Fruit fly (Drosophila melanogaster): ENCODE data around the gene CG12061.

Gene CG12061

DNA sequence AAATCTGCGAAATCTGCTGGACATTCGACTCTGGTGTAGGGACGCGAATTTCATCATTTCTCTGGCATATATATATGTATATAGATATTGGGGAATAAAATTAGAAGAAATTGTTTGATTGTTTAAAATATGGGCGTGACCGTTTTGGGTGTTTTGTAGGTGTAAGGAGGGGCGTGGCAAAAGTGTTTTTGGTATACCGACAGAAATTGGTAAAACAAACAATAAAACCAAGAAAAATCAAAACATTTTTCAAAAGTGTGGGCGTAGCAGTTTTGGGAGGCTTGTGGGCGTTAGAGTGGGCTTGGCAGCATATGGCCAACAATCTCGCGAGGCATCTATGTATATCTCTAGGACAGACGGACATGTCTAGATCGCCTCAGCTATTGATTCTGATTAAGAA lies 24.7 kb upstream of the CG12061 start, which contains the start of gene FucTC:
Gene FucTC, minus strand, starts transcription at position 101 of the 400 bp plus-strand sequence.
- TF ChIP-seq grau (tag; optimal IDR thresholded peaks at IDR 0.05): no peak
- no peak for TF ChIP-seq CG6813 (GFP tag; optimal IDR thresholded peaks at IDR 0.05)
- no peak for TF ChIP-seq Awh (GFP tag; IDR thresholded peaks at IDR 0.05)
- TF ChIP-seq sens (GFP tag): peak; percentile 32
- no peak for TF ChIP-seq fu2 (GFP tag; optimal IDR thresholded peaks at IDR 0.05)
- TF ChIP-seq rib (GFP tag; IDR thresholded peaks at IDR 0.05): no peak
- TF ChIP-seq Med (GFP tag): peak; percentile 12

dm6 chrX:23011859-23012258 lies 24.0 kb upstream of the CG12061 start:
- TF ChIP-seq CG31224 (GFP tag; IDR thresholded peaks at IDR 0.05): peak; percentile 88
- peak; percentile 83 for TF ChIP-seq exex (tag; optimal IDR thresholded peaks at IDR 0.05)
- TF ChIP-seq mirr (GFP tag; optimal IDR thresholded peaks at IDR 0.05): peak; percentile 21
- peak; percentile 19; the same call in 1 of the 2 replicates for TF ChIP-seq GATAe (GFP tag; conservative IDR thresholded peaks at IDR 0.05)
- peak; percentile 20 for TF ChIP-seq sug (tag; optimal IDR thresholded peaks at IDR 0.05)
- no peak for TF ChIP-seq CG1792 (GFP tag; optimal IDR thresholded peaks at IDR 0.05)
- no peak for TF ChIP-seq dm (GFP tag; optimal IDR thresholded peaks at IDR 0.05)
- TF ChIP-seq chinmo (GFP tag; IDR thresholded peaks at IDR 0.05; ENCODE audit: partially characterized antibody): 0 out of 4 replicates have a peak, but pooled peaks have one; percentile 28

dm6 chrX:23013208-23013607 lies 22.7 kb upstream of the CG12061 start, which contains the start of the genes Rab21 and Coa7:
Gene Rab21, minus strand, starts transcription at chrX:23013409.
Gene Coa7, plus strand, starts transcription at chrX:23013495.
- TF ChIP-seq CG10147 (GFP tag; optimal IDR thresholded peaks at IDR 0.05) (no peak), pum (GFP tag; optimal IDR thresholded peaks at IDR 0.05) (no peak), NFAT (GFP tag; IDR thresholded peaks at IDR 0.05) (no peak), mld (GFP tag; IDR thresholded peaks at IDR 0.05; ENCODE audit: partially characterized antibody) (peak; percentile 86), ap (GFP tag; IDR thresholded peaks at IDR 0.05) (no peak), Hr78 (GFP tag; optimal IDR thresholded peaks at IDR 0.05) (no peak), CG1024 (GFP tag; IDR thresholded peaks at IDR 0.05) (no peak), Bdp1 (GFP tag; optimal IDR thresholded peaks at IDR 0.05) (no peak), Xbp1 (GFP tag; optimal IDR thresholded peaks at IDR 0.05) (peak; percentile 7), ken (GFP tag; IDR thresholded peaks at IDR 0.05) (no peak), fd102C (GFP tag; optimal IDR thresholded peaks at IDR 0.05) (no peak), CG13296 (GFP tag; optimal IDR thresholded peaks at IDR 0.05) (no peak), pnt (GFP tag; optimal IDR thresholded peaks at IDR 0.05) (no peak), Scr (GFP tag; IDR thresholded peaks at IDR 0.05; ENCODE audit: partially characterized antibody) (peak; percentile 95), D19A (tag; optimal IDR thresholded peaks at IDR 0.05) (no peak), CG6765 (GFP tag; optimal IDR thresholded peaks at IDR 0.05) (no peak), Sox102F (GFP tag; optimal IDR thresholded peaks at IDR 0.05) (no peak), CG7963 (GFP tag; IDR thresholded peaks at IDR 0.05; ENCODE audit: partially characterized antibody) (peak; percentile 83), CG16813 (GFP tag; IDR thresholded peaks at IDR 0.05; ENCODE audit: partially characterized antibody) (peak; percentile 96), CG34224 (GFP tag; IDR thresholded peaks at IDR 0.05; ENCODE audit: partially characterized antibody) (peak; percentile 93), Dll (GFP tag; IDR thresholded peaks at IDR 0.05; ENCODE audit: partially characterized antibody) (peak; percentile 95), kay (GFP tag; optimal IDR thresholded peaks at IDR 0.05) (no peak), CG18599 (GFP tag; optimal IDR thresholded peaks at IDR 0.05) (no peak), yki (optimal IDR thresholded peaks at IDR 0.05) (no peak), CG5180 (GFP tag; optimal IDR thresholded peaks at IDR 0.05) (no peak), CG2120 (GFP tag; optimal IDR thresholded peaks at IDR 0.05) (peak; percentile 36), CG14441 (GFP tag; IDR thresholded peaks at IDR 0.05) (no peak), Awh (GFP tag; IDR thresholded peaks at IDR 0.05) (no peak), zen2 (GFP tag; IDR thresholded peaks at IDR 0.05; ENCODE audit: partially characterized antibody) (peak; percentile 89), sug (tag; optimal IDR thresholded peaks at IDR 0.05) (peak; percentile 82), Spps (tag; optimal IDR thresholded peaks at IDR 0.05) (no peak), CG13287 (GFP tag; IDR thresholded peaks at IDR 0.05; ENCODE audit: partially characterized antibody) (peak; percentile 94), Xrp1 (GFP tag; IDR thresholded peaks at IDR 0.05) (no peak), CG8924 (tag; optimal IDR thresholded peaks at IDR 0.05) (peak; percentile 47)
